Worm (Caenorhabditis elegans): ENCODE measurements around the gene imph-1.

DNA sequence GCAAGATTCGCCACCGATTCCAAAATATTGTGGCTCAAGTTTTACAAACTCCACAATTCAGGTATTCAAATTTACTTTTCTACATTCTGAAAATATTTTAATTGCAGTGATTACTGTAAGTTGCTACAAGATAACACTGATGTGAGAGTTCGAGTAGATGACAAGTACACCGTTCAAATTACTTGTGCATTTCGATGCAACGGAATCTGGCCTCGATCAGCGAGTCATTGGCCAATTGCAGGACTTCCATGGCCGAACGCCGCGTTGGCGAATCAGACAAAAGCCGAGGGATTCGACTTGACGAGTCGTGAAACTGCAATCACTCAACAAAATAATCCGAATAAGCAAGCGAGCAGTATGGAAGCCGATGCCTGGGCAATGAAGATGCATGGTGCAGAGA, 47.9 kb downstream of the imph-1 start:
- TF ChIP-seq tbx-8 (GFP tag; optimal IDR thresholded peaks at IDR 0.05) (no peak), nhr-237 (tag; optimal IDR thresholded peaks at IDR 0.05) (no peak)

Measured in whole organism, mixed stage, embryonic.